Worm (Caenorhabditis elegans) whole organism, L3 larva: ENCODE measurements around the gene srlf-20.

Source experiments
- daf-12 ChIP-seq: fragments of 150-350 bp; optimal IDR thresholded peaks from 2 replicates; lab custom pipeline; 2014; ENCODE audit warnings: missing biosample characterization, missing genetic modification reagents, missing genetic modification characterization
- elt-3 ChIP-seq, 3 experiments: fragments of 150-350 bp in 1 of 3; sonication (generic microtip) in 2 of 3; optimal IDR thresholded peaks; 2 replicates in 2 of 3; 4 replicates in 1 of 3; lab custom pipeline; 2014 to 2017; ENCODE audit warnings: missing biosample characterization in 3 of 3, missing genetic modification characterization in 3 of 3
- nhr-28 ChIP-seq: fragments of 150-350 bp; optimal IDR thresholded peaks from 2 replicates; lab custom pipeline; 2014; ENCODE audit warnings: missing biosample characterization, missing genetic modification characterization

ce11 chrV:849512-849911, 44.3 kb upstream of the srlf-20 start, which contains the start of gene srbc-12:
- TF ChIP-seq nhr-28 (tag; lab: Kevin White, UChicago) (no peak), daf-12 (tag; lab: Kevin White, UChicago) (no peak), elt-3 (tag; optimal IDR thresholded peaks at IDR 0.05; lab: Kevin White, UChicago) (no peak)
